Fruit fly (Drosophila melanogaster) whole organism, embryonic: Measurements from ENCODE around the gene EMC5.

ENCODE experiments used
- B-H2 ChIP-seq: fragments of 200-800 bp; sonication (Bioruptor generic); optimal IDR thresholded peaks from 2 replicates; lab custom pipeline; 2018; ENCODE audit warnings: missing biosample characterization, mild to moderate bottlenecking, missing genetic modification characterization
- CG10274 ChIP-seq: fragments of 200-800 bp; sonication (Bioruptor generic); optimal IDR thresholded peaks from 3 replicates; lab custom pipeline; 2017; ENCODE audit warnings: missing biosample characterization, mild to moderate bottlenecking, missing genetic modification characterization
- CG10654 ChIP-seq: fragments of 200-800 bp; sonication (Bioruptor generic); optimal IDR thresholded peaks from 2 replicates; lab custom pipeline; 2016; ENCODE audit warnings: missing biosample characterization, missing genetic modification characterization
- CG11085 ChIP-seq: fragments of 200-800 bp; sonication (Bioruptor generic); IDR thresholded peaks from 2 replicates; pipeline ENCODE4 v1.3.6; 2022; ENCODE audit warnings: missing biosample characterization, missing genetic modification characterization
- CG15073 ChIP-seq: fragments of 200-800 bp; sonication (Bioruptor generic); optimal IDR thresholded peaks from 2 replicates; lab custom pipeline; 2016; ENCODE audit warnings: missing biosample characterization, missing genetic modification characterization
- CG15696 ChIP-seq: fragments of 200-800 bp; sonication (Bioruptor generic); optimal IDR thresholded peaks from 2 replicates; lab custom pipeline; 2019; ENCODE audit warnings: missing biosample characterization, mild to moderate bottlenecking, missing genetic modification characterization, moderate library complexity
- CG18011 ChIP-seq: fragments of 200-800 bp; sonication (Bioruptor generic); optimal IDR thresholded peaks from 2 replicates; lab custom pipeline; 2017; ENCODE audit warnings: missing biosample characterization, missing genetic modification characterization, mild to moderate bottlenecking, moderate library complexity, missing genotype
- CG2875 ChIP-seq: fragments of 200-800 bp; sonication (Bioruptor generic); optimal IDR thresholded peaks from 2 replicates; lab custom pipeline; 2017; ENCODE audit warnings: missing biosample characterization, mild to moderate bottlenecking, missing genetic modification characterization, missing genetic modification reagents
- CG30020 ChIP-seq: fragments of 200-800 bp; optimal IDR thresholded peaks from 2 replicates; lab custom pipeline; 2019; ENCODE audit warnings: missing biosample characterization, mild to moderate bottlenecking, missing genetic modification characterization, moderate library complexity
- CG30403 ChIP-seq: fragments of 200-800 bp; sonication (Bioruptor generic); optimal IDR thresholded peaks from 3 replicates; lab custom pipeline; 2016; ENCODE audit warnings: missing biosample characterization, missing genetic modification characterization
- CG4730 ChIP-seq: fragments of 200-800 bp; sonication (Bioruptor generic); IDR thresholded peaks from 2 replicates; pipeline ENCODE4 v1.3.6; 2022; ENCODE audit warnings: missing biosample characterization, missing genetic modification characterization
- CG6175 ChIP-seq: fragments of 200-800 bp; sonication (Bioruptor generic); IDR thresholded peaks from 3 replicates; pipeline ENCODE4 v1.3.6; 2022; ENCODE audit warnings: missing biosample characterization, missing genetic modification characterization
- CG6765 ChIP-seq: fragments of 200-800 bp; sonication (Bioruptor generic); optimal IDR thresholded peaks from 3 replicates; lab custom pipeline; 2017; ENCODE audit warnings: missing biosample characterization, mild to moderate bottlenecking, missing genetic modification characterization
- D19B ChIP-seq: fragments of 200-800 bp; sonication (Bioruptor generic); optimal IDR thresholded peaks from 2 replicates; lab custom pipeline; 2017; ENCODE audit warnings: missing biosample characterization, mild to moderate bottlenecking, missing genetic modification characterization
- ERR ChIP-seq: fragments of 200-800 bp; sonication (Bioruptor generic); optimal IDR thresholded peaks from 2 replicates; lab custom pipeline; 2016; ENCODE audit warnings: missing biosample characterization, missing genetic modification characterization
- Ets97D ChIP-seq: fragments of 200-800 bp; sonication (Bioruptor generic); optimal IDR thresholded peaks from 3 replicates; lab custom pipeline; 2016; ENCODE audit warnings: missing biosample characterization, missing genetic modification characterization
- Hr51 ChIP-seq, 2 experiments: fragments of 200-800 bp; sonication (Bioruptor generic); optimal IDR thresholded peaks; 2 replicates in 1 of 2; 3 replicates in 1 of 2; lab custom pipeline; 2016 to 2018; ENCODE audit warnings: missing biosample characterization in 2 of 2, missing genetic modification characterization in 2 of 2, mild to moderate bottlenecking in 1 of 2, moderate library complexity in 1 of 2
- Lim3 ChIP-seq: fragments of 200-800 bp; sonication (Bioruptor generic); IDR thresholded peaks from 2 replicates; pipeline ENCODE4 v1.3.6; 2022; ENCODE audit warnings: missing biosample characterization, missing genetic modification characterization
- MBD-R2 ChIP-seq: fragments of 200-800 bp; sonication (Bioruptor generic); IDR thresholded peaks from 2 replicates; pipeline ENCODE4 v1.3.6; 2022; ENCODE audit warnings: missing biosample characterization, missing genetic modification characterization
- Med ChIP-seq: fragments of 200-800 bp; sonication (Bioruptor generic); peaks from one replicate; lab custom pipeline; 2016; ENCODE audit warnings: missing biosample characterization, missing genetic modification characterization, mild to moderate bottlenecking, inconsistent platforms, moderate library complexity
- Myb ChIP-seq: fragments of 200-800 bp; sonication (Bioruptor generic); optimal IDR thresholded peaks from 2 replicates; lab custom pipeline; 2016; ENCODE audit warnings: missing biosample characterization, missing genetic modification characterization
- Nf-YC ChIP-seq: fragments of 200-800 bp; optimal IDR thresholded peaks from 3 replicates; lab custom pipeline; 2019; ENCODE audit warnings: missing biosample characterization, mild to moderate bottlenecking, missing genetic modification characterization, moderate library complexity
- Ravus ChIP-seq: fragments of 200-800 bp; sonication (Bioruptor generic); IDR thresholded peaks from 2 replicates; pipeline ENCODE4 v1.3.6; 2022; ENCODE audit warnings: missing biosample characterization, missing genetic modification characterization
- Rx ChIP-seq: fragments of 200-800 bp; sonication (Bioruptor generic); IDR thresholded peaks from 2 replicates; pipeline ENCODE4 v1.3.6; 2022; ENCODE audit warnings: missing biosample characterization, missing genetic modification characterization
- Six4 ChIP-seq: fragments of 200-800 bp; sonication (Bioruptor generic); optimal IDR thresholded peaks from 2 replicates; lab custom pipeline; 2016; ENCODE audit warnings: missing biosample characterization, missing genetic modification characterization
- Sry-β ChIP-seq: fragments of 200-800 bp; sonication (Bioruptor generic); optimal IDR thresholded peaks from 2 replicates; lab custom pipeline; 2018; ENCODE audit warnings: missing biosample characterization, mild to moderate bottlenecking, missing genetic modification characterization, moderate library complexity
- Tbp ChIP-seq: fragments of >200 bp; optimal IDR thresholded peaks from 2 replicates; lab custom pipeline; 2018; ENCODE audit warnings: missing biosample characterization, missing genetic modification characterization
- Trl ChIP-seq, 3 experiments: fragments of >200 bp in 2 of 3; fragments of 200-800 bp in 1 of 3; sonication (Bioruptor generic) in 1 of 3; optimal IDR thresholded peaks; 2 replicates in 1 of 3; 3 replicates in 2 of 3; lab custom pipeline; 2016 to 2017; ENCODE audit warnings: missing biosample characterization in 1 of 3, missing genetic modification characterization in 1 of 3
- ab ChIP-seq: fragments of 200-800 bp; sonication (Bioruptor generic); optimal IDR thresholded peaks from 2 replicates; lab custom pipeline; 2016; ENCODE audit warnings: missing biosample characterization, missing genetic modification characterization
- ash1 ChIP-seq: fragments of 200-800 bp; sonication (Bioruptor generic); optimal IDR thresholded peaks from 2 replicates; lab custom pipeline; 2018; ENCODE audit warnings: missing biosample characterization, mild to moderate bottlenecking, missing genetic modification characterization
- bbx ChIP-seq: fragments of 200-800 bp; sonication (Bioruptor generic); IDR thresholded peaks from 2 replicates; pipeline ENCODE4 v1.3.6; 2022; ENCODE audit warnings: missing biosample characterization, missing genetic modification characterization; ENCODE audit not compliant: partially characterized antibody
- bigmax ChIP-seq: fragments of 200-800 bp; sonication (Bioruptor generic); optimal IDR thresholded peaks from 2 replicates; lab custom pipeline; 2018; ENCODE audit warnings: missing biosample characterization, mild to moderate bottlenecking, missing genetic modification characterization
- br ChIP-seq: fragments of >200 bp; optimal IDR thresholded peaks from 2 replicates; lab custom pipeline; 2017
- cg ChIP-seq: fragments of 200-800 bp; sonication (Bioruptor generic); optimal IDR thresholded peaks from 3 replicates; lab custom pipeline; 2019; ENCODE audit warnings: missing biosample characterization, mild to moderate bottlenecking, missing genetic modification characterization, moderate library complexity
- dati ChIP-seq: fragments of 200-800 bp; sonication (Bioruptor generic); IDR thresholded peaks from 2 replicates; pipeline ENCODE4 v1.3.6; 2022; ENCODE audit warnings: missing biosample characterization, missing genetic modification characterization
- dmrt99B ChIP-seq: fragments of 200-800 bp; sonication (Bioruptor generic); optimal IDR thresholded peaks from 2 replicates; lab custom pipeline; 2018; ENCODE audit warnings: missing biosample characterization, mild to moderate bottlenecking, missing genetic modification characterization, moderate library complexity
- eve ChIP-seq, 2 experiments: fragments of >200 bp; optimal IDR thresholded peaks; 2 replicates each; lab custom pipeline; 2017; ENCODE audit warnings: missing biosample characterization in 2 of 2, missing genetic modification characterization in 2 of 2
- fd102C ChIP-seq: fragments of 200-800 bp; sonication (Bioruptor generic); optimal IDR thresholded peaks from 2 replicates; lab custom pipeline; 2018; ENCODE audit warnings: missing biosample characterization, mild to moderate bottlenecking, missing genetic modification characterization, moderate library complexity
- fu2 ChIP-seq: fragments of 200-800 bp; sonication (Bioruptor generic); optimal IDR thresholded peaks from 2 replicates; lab custom pipeline; 2016; ENCODE audit warnings: missing biosample characterization, missing genetic modification characterization
- gcm2 ChIP-seq: fragments of 200-800 bp; sonication (Bioruptor generic); optimal IDR thresholded peaks from 2 replicates; lab custom pipeline; 2016; ENCODE audit warnings: missing biosample characterization, missing genetic modification characterization
- hth ChIP-seq: fragments of >200 bp; optimal IDR thresholded peaks from 2 replicates; lab custom pipeline; 2017; ENCODE audit warnings: inconsistent platforms
- jing ChIP-seq: fragments of 200-800 bp; sonication (Bioruptor generic); optimal IDR thresholded peaks from 2 replicates; lab custom pipeline; 2018; ENCODE audit warnings: missing biosample characterization, mild to moderate bottlenecking, missing genetic modification characterization
- lola ChIP-seq, 3 experiments: fragments of >200 bp in 2 of 3; fragments of 200-800 bp in 1 of 3; sonication (Bioruptor generic) in 1 of 3; optimal IDR thresholded peaks; 2 replicates each; lab custom pipeline; 2017 to 2019; ENCODE audit warnings: missing biosample characterization in 3 of 3, missing genetic modification characterization in 3 of 3, mild to moderate bottlenecking in 1 of 3, moderate library complexity in 1 of 3
- lov ChIP-seq, 2 experiments: fragments of 200-800 bp in 1 of 2; fragments of >200 bp in 1 of 2; sonication (Bioruptor generic) in 1 of 2; IDR thresholded peaks in 1 of 2; optimal IDR thresholded peaks in 1 of 2; 2 replicates in 1 of 2; 3 replicates in 1 of 2; pipeline versions ENCODE4 v1.3.6 to Lab custom; 2017 to 2022; ENCODE audit warnings: missing biosample characterization in 1 of 2, missing genetic modification characterization in 1 of 2
- prd ChIP-seq, 3 experiments: fragments of >200 bp in 2 of 3; fragments of 200-800 bp in 1 of 3; sonication (Bioruptor generic) in 1 of 3; optimal IDR thresholded peaks in 2 of 3; IDR thresholded peaks in 1 of 3; 2 replicates in 2 of 3; 3 replicates in 1 of 3; pipeline versions ENCODE4 v1.3.6 to Lab custom; 2017 to 2022; ENCODE audit warnings: missing biosample characterization in 1 of 3, missing genetic modification characterization in 1 of 3
- schlank ChIP-seq: fragments of 200-800 bp; sonication (Bioruptor generic); optimal IDR thresholded peaks from 2 replicates; lab custom pipeline; 2018; ENCODE audit warnings: missing biosample characterization, mild to moderate bottlenecking, missing genetic modification characterization
- ssp ChIP-seq: fragments of 200-800 bp; sonication (Bioruptor generic); IDR thresholded peaks from 2 replicates; pipeline ENCODE4 v1.3.6; 2022; ENCODE audit warnings: missing biosample characterization, missing genetic modification characterization
- tio ChIP-seq: fragments of 200-800 bp; sonication (Bioruptor generic); optimal IDR thresholded peaks from 2 replicates; lab custom pipeline; 2017; ENCODE audit warnings: missing biosample characterization, missing genetic modification characterization, inconsistent platforms

Gene EMC5

dm6 chr2L:19011895-19012645 is 24.6 kb downstream of the EMC5 start (continued):
- TF ChIP-seq CG4730 (GFP tag; lab: Robert Waterston, UW) (peak; percentile 81), Hr51 (GFP tag; optimal IDR thresholded peaks at IDR 0.05; lab: Kevin White, UChicago) (peak; percentile 81 to 85), schlank (tag; lab: Kevin White, UChicago) (peak; percentile 75), bigmax (GFP tag; lab: Kevin White, UChicago) (no peak), hth (lab: Kevin White, UChicago) (no peak), br (lab: Kevin White, UChicago) (no peak), CG6175 (peak; percentile 78), CG30020 (tag; lab: Kevin White, UChicago) (no peak), tio (GFP tag; lab: Kevin White, UChicago) (peak; percentile 66), jing (GFP tag; lab: Kevin White, UChicago) (peak; percentile 64), Ravus (GFP tag; lab: Robert Waterston, UW) (peak; percentile 47), CG15073 (GFP tag; lab: Kevin White, UChicago) (no peak), cg (GFP tag; lab: Kevin White, UChicago) (peak; percentile 27), Lim3 (peak; percentile 67), Nf-YC (peak; percentile 43), ERR (GFP tag; lab: Kevin White, UChicago) (peak; percentile 67), bbx (GFP tag; lab: Robert Waterston, UW) (no peak), CG6765 (peak; percentile 8), lola (GFP tag; optimal IDR thresholded peaks at IDR 0.05; lab: Kevin White, UChicago) (peak in 1 of 3 experiments; percentile 43), Trl (optimal IDR thresholded peaks at IDR 0.05; lab: Kevin White, UChicago) (no peak), Trl (GFP tag; optimal IDR thresholded peaks at IDR 0.05; lab: Kevin White, UChicago) (peak; percentile 77), CG10274 (GFP tag; lab: Kevin White, UChicago) (peak; percentile 45), Myb (peak; percentile 69), prd (optimal IDR thresholded peaks at IDR 0.05; lab: Kevin White, UChicago) (no peak), prd (GFP tag; IDR thresholded peaks at IDR 0.05; lab: Robert Waterston, UW) (peak; percentile 92), MBD-R2 (GFP tag; lab: Robert Waterston, UW) (peak; percentile 41; the same call in 1 of the 2 replicates), CG15696 (tag; lab: Kevin White, UChicago) (no peak), eve (GFP tag; optimal IDR thresholded peaks at IDR 0.05; lab: Kevin White, UChicago) (no peak), Six4 (GFP tag; lab: Kevin White, UChicago) (peak; percentile 47), Ets97D (GFP tag; lab: Kevin White, UChicago) (peak; percentile 42), Rx (GFP tag; lab: Robert Waterston, UW) (peak; percentile 80), Tbp (GFP tag; lab: Kevin White, UChicago) (no peak), CG10654 (GFP tag; lab: Kevin White, UChicago) (peak; percentile 64), CG11085 (GFP tag; lab: Robert Waterston, UW) (peak; percentile 75), lov (optimal IDR thresholded peaks at IDR 0.05; lab: Kevin White, UChicago) (no peak), lov (GFP tag; IDR thresholded peaks at IDR 0.05; lab: Robert Waterston, UW) (0 out of 3 replicates have a peak, but pooled peaks have one; percentile 41), Med (GFP tag; lab: Kevin White, UChicago) (peak; percentile 98), ab (no peak), CG2875 (GFP tag; lab: Kevin White, UChicago) (peak; percentile 42), dati (GFP tag; lab: Robert Waterston, UW) (peak; percentile 43; the same call in 1 of the 2 replicates), fu2 (GFP tag; lab: Kevin White, UChicago) (peak; percentile 76), fd102C (GFP tag; lab: Kevin White, UChicago) (no peak), Sry-β (no peak), dmrt99B (peak; percentile 88), CG18011 (GFP tag; lab: Kevin White, UChicago) (peak; percentile 3), ssp (GFP tag; lab: Robert Waterston, UW) (peak; percentile 80), gcm2 (GFP tag; lab: Kevin White, UChicago) (peak; percentile 8), D19B (GFP tag; lab: Kevin White, UChicago) (peak; percentile 97), ash1 (peak; percentile 13), CG30403 (peak; percentile 81), B-H2 (GFP tag; lab: Kevin White, UChicago) (no peak)
